Worm (Caenorhabditis elegans) whole organism, late embryonic: ENCODE data around the gene Y51B9A.5.

Source experiments
- nhr-11 ChIP-seq: fragments of 150-350 bp; optimal IDR thresholded peaks from 2 replicates; lab custom pipeline; 2014; ENCODE audit warnings: missing biosample characterization, missing genetic modification characterization
- nhr-232 ChIP-seq: sonication (generic microtip); optimal IDR thresholded peaks from 2 replicates; lab custom pipeline; 2016; ENCODE audit warnings: missing genetic modification characterization, missing compliant biosample characterization
- syd-9 ChIP-seq: sonication (generic microtip); optimal IDR thresholded peaks from 2 replicates; lab custom pipeline; 2016; ENCODE audit warnings: mild to moderate bottlenecking, missing genetic modification characterization, moderate library complexity, missing compliant biosample characterization

ce11 chrII:9411497-9411896 lies 7.6 kb downstream of the Y51B9A.5 start, which contains the start of gene M176.9:
- TF ChIP-seq syd-9 (tag; lab: Kevin White, UChicago) (no peak), nhr-11 (tag; lab: Kevin White, UChicago) (no peak), nhr-232 (tag; lab: Kevin White, UChicago) (no peak)
